Worm (Caenorhabditis elegans) whole organism, dauer: ENCODE data around the gene snfc-5.

Experiments used
- unc-62 ChIP-seq: sonication (generic microtip); optimal IDR thresholded peaks from 2 replicates; lab custom pipeline; 2017; ENCODE audit warnings: missing biosample characterization, missing genetic modification reagents, missing genetic modification characterization

The snfc-5 gene

ce11 chrIII:4454919-4455318 is 50.3 kb downstream of the snfc-5 start:
- no peak for TF ChIP-seq unc-62
